Worm (Caenorhabditis elegans) whole organism, young adult: ENCODE results near the gene cdl-1.

Experiments
- C17E4.6 ChIP-seq: fragments of 200-800 bp; sonication (Bioruptor generic); IDR thresholded peaks from 2 replicates; pipeline ENCODE4 v1.3.6; 2022; ENCODE audit warnings: missing genetic modification reagents, missing genetic modification characterization, missing compliant biosample characterization
- D2030.7 ChIP-seq: fragments of 200-800 bp; sonication (Bioruptor generic); IDR thresholded peaks from 2 replicates; pipeline ENCODE4 v1.3.6; 2022; ENCODE audit warnings: missing genetic modification reagents, missing genetic modification characterization, missing compliant biosample characterization
- F10E7.11 ChIP-seq: sonication (generic microtip); optimal IDR thresholded peaks from 2 replicates; lab custom pipeline; 2017; ENCODE audit warnings: mild to moderate bottlenecking, missing genetic modification characterization, moderate library complexity, missing compliant biosample characterization
- F23B12.7 ChIP-seq: sonication (generic microtip); optimal IDR thresholded peaks from 2 replicates; lab custom pipeline; 2017; ENCODE audit warnings: missing genetic modification characterization, mild to moderate bottlenecking, missing compliant biosample characterization, antibody characterized with exemption, moderate library complexity; ENCODE audit not compliant: insufficient read depth
- F52B5.7 ChIP-seq: sonication (generic microtip); optimal IDR thresholded peaks from 2 replicates; lab custom pipeline; 2016; ENCODE audit warnings: mild to moderate bottlenecking, missing genetic modification characterization, missing compliant biosample characterization
- T07F8.4 ChIP-seq: sonication (generic microtip); optimal IDR thresholded peaks from 2 replicates; lab custom pipeline; 2016; ENCODE audit warnings: mild to moderate bottlenecking, missing genetic modification characterization, moderate library complexity, missing compliant biosample characterization
- T26A5.8 ChIP-seq: sonication (generic microtip); optimal IDR thresholded peaks from 2 replicates; lab custom pipeline; 2016; ENCODE audit warnings: missing genetic modification characterization, missing compliant biosample characterization
- Y53G8AR.9 ChIP-seq: fragments of 200-800 bp; sonication (Bioruptor generic); conservative IDR thresholded peaks from 2 replicates; pipeline ENCODE4 v1.3.6; 2022; ENCODE audit warnings: missing genetic modification reagents, missing genetic modification characterization, missing compliant biosample characterization
- athp-1 ChIP-seq: sonication (generic microtip); optimal IDR thresholded peaks from 2 replicates; lab custom pipeline; 2017; ENCODE audit warnings: mild to moderate bottlenecking, missing genetic modification characterization, missing compliant biosample characterization
- attf-5 ChIP-seq: fragments of 200-800 bp; sonication (Bioruptor generic); optimal IDR thresholded peaks from 2 replicates; lab custom pipeline; 2018; ENCODE audit warnings: mild to moderate bottlenecking, missing genetic modification characterization, missing compliant biosample characterization
- bed-2 ChIP-seq: fragments of 200-800 bp; sonication (Bioruptor generic); IDR thresholded peaks from 2 replicates; pipeline ENCODE4 v1.3.6; 2022; ENCODE audit warnings: missing genetic modification reagents, missing genetic modification characterization, missing compliant biosample characterization
- cebp-1 ChIP-seq, 2 experiments: fragments of 200-800 bp in 1 of 2; sonication (Bioruptor generic) in 1 of 2; sonication (generic microtip) in 1 of 2; IDR thresholded peaks in 1 of 2; optimal IDR thresholded peaks in 1 of 2; 2 replicates each; pipeline versions ENCODE4 v1.3.6 to Lab custom; 2017 to 2022; ENCODE audit warnings: missing compliant biosample characterization in 2 of 2, missing genetic modification characterization in 2 of 2, mild to moderate bottlenecking in 1 of 2, missing genetic modification reagents in 1 of 2, moderate library complexity in 1 of 2
- ceh-100 ChIP-seq: fragments of 200-800 bp; sonication (Bioruptor generic); IDR thresholded peaks from 2 replicates; pipeline ENCODE4 v1.3.6; 2022; ENCODE audit warnings: missing genetic modification reagents, missing genetic modification characterization, missing compliant biosample characterization
- ceh-91 ChIP-seq: fragments of 200-800 bp; sonication (Bioruptor generic); IDR thresholded peaks from 2 replicates; pipeline ENCODE4 v1.3.6; 2022; ENCODE audit warnings: missing genetic modification reagents, missing genetic modification characterization, missing compliant biosample characterization
- efl-1 ChIP-seq: fragments of 150-350 bp; optimal IDR thresholded peaks from 2 replicates; lab custom pipeline; 2014; ENCODE audit warnings: missing biosample characterization, missing genetic modification reagents, missing genetic modification characterization
- hlh-26 ChIP-seq: fragments of 200-800 bp; sonication (Bioruptor generic); conservative IDR thresholded peaks from 2 replicates; pipeline ENCODE4 v1.3.6; 2022; ENCODE audit warnings: missing genetic modification reagents, missing genetic modification characterization, missing compliant biosample characterization
- hmg-1.2 ChIP-seq: fragments of 200-800 bp; sonication (Bioruptor generic); IDR thresholded peaks from 2 replicates; pipeline ENCODE4 v1.3.6; 2022; ENCODE audit warnings: missing genetic modification reagents, missing genetic modification characterization, missing compliant biosample characterization
- hrde-1 ChIP-seq: sonication (generic microtip); optimal IDR thresholded peaks from 2 replicates; lab custom pipeline; 2016; ENCODE audit warnings: missing genetic modification characterization, mild to moderate bottlenecking, missing compliant biosample characterization, moderate library complexity, missing genotype, missing genetic modification reagents, borderline replicate concordance
- let-607 ChIP-seq, 2 experiments: fragments of 200-800 bp in 1 of 2; sonication (Bioruptor generic) in 1 of 2; sonication (generic microtip) in 1 of 2; optimal IDR thresholded peaks; 2 replicates each; lab custom pipeline; 2016 to 2018; ENCODE audit warnings: mild to moderate bottlenecking in 2 of 2, missing compliant biosample characterization in 2 of 2, missing genetic modification characterization in 2 of 2, moderate library complexity in 2 of 2, missing genotype in 1 of 2
- lin-40 ChIP-seq: sonication (generic microtip); optimal IDR thresholded peaks from 2 replicates; lab custom pipeline; 2016; ENCODE audit warnings: missing genetic modification characterization, mild to moderate bottlenecking, missing compliant biosample characterization, missing genotype, missing genetic modification reagents
- lin-54 ChIP-seq: fragments of 200-800 bp; sonication (Bioruptor generic); optimal IDR thresholded peaks from 2 replicates; lab custom pipeline; 2018; ENCODE audit warnings: mild to moderate bottlenecking, missing genetic modification characterization, missing compliant biosample characterization
- lsl-1 ChIP-seq: fragments of 200-800 bp; sonication (Bioruptor generic); optimal IDR thresholded peaks from 2 replicates; lab custom pipeline; 2018; ENCODE audit warnings: mild to moderate bottlenecking, missing genetic modification characterization, moderate library complexity, missing compliant biosample characterization
- mcd-1 ChIP-seq: fragments of 200-800 bp; sonication (Bioruptor generic); IDR thresholded peaks from 2 replicates; pipeline ENCODE4 v1.3.6; 2022; ENCODE audit warnings: missing genetic modification reagents, missing genetic modification characterization, missing compliant biosample characterization
- mxl-1 ChIP-seq: sonication (generic microtip); optimal IDR thresholded peaks from 2 replicates; lab custom pipeline; 2016; ENCODE audit warnings: missing genetic modification characterization, missing compliant biosample characterization
- sdz-38 ChIP-seq: sonication (generic microtip); optimal IDR thresholded peaks from 2 replicates; lab custom pipeline; 2016; ENCODE audit warnings: missing genotype, missing genetic modification characterization, missing compliant biosample characterization
- sea-2 ChIP-seq: fragments of 200-800 bp; sonication (Bioruptor generic); IDR thresholded peaks from 2 replicates; pipeline ENCODE4 v1.3.6; 2022; ENCODE audit warnings: missing genetic modification characterization, missing compliant biosample characterization
- snpc-1.3 ChIP-seq: sonication (generic microtip); optimal IDR thresholded peaks from 2 replicates; lab custom pipeline; 2017; ENCODE audit warnings: missing genetic modification characterization, mild to moderate bottlenecking, missing compliant biosample characterization, antibody characterized with exemption, moderate library complexity, missing genotype, missing genetic modification reagents; ENCODE audit not compliant: insufficient read depth
- snpc-3.4 ChIP-seq: sonication (generic microtip); optimal IDR thresholded peaks from 2 replicates; lab custom pipeline; 2017; ENCODE audit warnings: missing genetic modification characterization, mild to moderate bottlenecking, missing compliant biosample characterization, antibody characterized with exemption, moderate library complexity, missing genotype, missing genetic modification reagents
- sptf-2 ChIP-seq: fragments of 200-800 bp; sonication (Bioruptor generic); optimal IDR thresholded peaks from 2 replicates; lab custom pipeline; 2018; ENCODE audit warnings: mild to moderate bottlenecking, missing genetic modification characterization, missing compliant biosample characterization
- ztf-28 ChIP-seq: fragments of 200-800 bp; sonication (Bioruptor generic); IDR thresholded peaks from 2 replicates; pipeline ENCODE4 v1.3.6; 2022; ENCODE audit warnings: missing genetic modification reagents, missing genetic modification characterization, missing compliant biosample characterization

Gene cdl-1

ce11 chrII:10805437-10805836, 20.2 kb downstream of the cdl-1 start, which contains the start of gene ceh-62:
Gene ceh-62, plus strand, starts transcription at chrII:10805737.
- TF ChIP-seq efl-1 (no peak), mxl-1 (tag; lab: Kevin White, UChicago) (no peak), snpc-1.3 (tag; lab: Kevin White, UChicago) (no peak), hlh-26 (GFP tag; lab: Robert Waterston, UW) (no peak), ceh-100 (GFP tag; lab: Robert Waterston, UW) (no peak), let-607 (tag; optimal IDR thresholded peaks at IDR 0.05; lab: Kevin White, UChicago) (no peak), F10E7.11 (no peak), F23B12.7 (tag; lab: Kevin White, UChicago) (no peak), ztf-28 (GFP tag; lab: Robert Waterston, UW) (no peak), snpc-3.4 (no peak), sdz-38 (tag; lab: Kevin White, UChicago) (no peak), T07F8.4 (no peak), T26A5.8 (no peak), F52B5.7 (tag; lab: Kevin White, UChicago) (no peak), athp-1 (tag; lab: Kevin White, UChicago) (no peak)

- TF ChIP-seq let-607 (tag; optimal IDR thresholded peaks at IDR 0.05; lab: Kevin White, UChicago) = no peak
- TF ChIP-seq attf-5 = no peak
- TF ChIP-seq bed-2 (GFP tag; lab: Robert Waterston, UW) = no peak
- TF ChIP-seq lin-40 = no peak
- no peak for TF ChIP-seq sdz-38 (tag; lab: Kevin White, UChicago)
Observed at ce11 chrII:10808708-10809343, 23.6 kb downstream of the cdl-1 start, which contains the start of gene R06F6.14. Gene R06F6.14, plus strand, starts transcription at chrII:10809293.

- TF ChIP-seq sptf-2 (GFP tag; lab: Kevin White, UChicago) (no peak), hmg-1.2 (GFP tag; lab: Robert Waterston, UW) (peak; percentile 50), ceh-91 (GFP tag; lab: Robert Waterston, UW) (no peak)
Observed at ce11 chrII:10810690-10811089, 25.4 kb downstream of the cdl-1 start, which contains the start of gene msrp-7. Gene msrp-7, plus strand, starts transcription at chrII:10810990.

- TF ChIP-seq lin-54 (GFP tag; lab: Kevin White, UChicago) (peak; percentile 21), sea-2 (GFP tag; lab: Robert Waterston, UW) (no peak), snpc-3.4 (peak; percentile 2), lsl-1 (GFP tag; lab: Kevin White, UChicago) (peak; percentile 63), C17E4.6 (GFP tag; lab: Robert Waterston, UW) (no peak), D2030.7 (GFP tag; lab: Robert Waterston, UW) (peak; percentile 50), hmg-1.2 (GFP tag; lab: Robert Waterston, UW) (peak; percentile 89), cebp-1 (GFP tag; IDR thresholded peaks at IDR 0.05; lab: Robert Waterston, UW) (no peak), cebp-1 (tag; optimal IDR thresholded peaks at IDR 0.05; lab: Kevin White, UChicago) (no peak), mcd-1 (GFP tag; lab: Robert Waterston, UW) (peak; percentile 74), hrde-1 (no peak), Y53G8AR.9 (GFP tag; lab: Robert Waterston, UW) (no peak)
Observed at ce11 chrII:10819928-10820423, 34.7 kb downstream of the cdl-1 start, which contains the start of gene R06F6.8. Gene R06F6.8, minus strand, starts transcription at chrII:10819978.
